Fruit fly (Drosophila melanogaster): ENCODE measurements around the gene Mlc2.

DNA sequence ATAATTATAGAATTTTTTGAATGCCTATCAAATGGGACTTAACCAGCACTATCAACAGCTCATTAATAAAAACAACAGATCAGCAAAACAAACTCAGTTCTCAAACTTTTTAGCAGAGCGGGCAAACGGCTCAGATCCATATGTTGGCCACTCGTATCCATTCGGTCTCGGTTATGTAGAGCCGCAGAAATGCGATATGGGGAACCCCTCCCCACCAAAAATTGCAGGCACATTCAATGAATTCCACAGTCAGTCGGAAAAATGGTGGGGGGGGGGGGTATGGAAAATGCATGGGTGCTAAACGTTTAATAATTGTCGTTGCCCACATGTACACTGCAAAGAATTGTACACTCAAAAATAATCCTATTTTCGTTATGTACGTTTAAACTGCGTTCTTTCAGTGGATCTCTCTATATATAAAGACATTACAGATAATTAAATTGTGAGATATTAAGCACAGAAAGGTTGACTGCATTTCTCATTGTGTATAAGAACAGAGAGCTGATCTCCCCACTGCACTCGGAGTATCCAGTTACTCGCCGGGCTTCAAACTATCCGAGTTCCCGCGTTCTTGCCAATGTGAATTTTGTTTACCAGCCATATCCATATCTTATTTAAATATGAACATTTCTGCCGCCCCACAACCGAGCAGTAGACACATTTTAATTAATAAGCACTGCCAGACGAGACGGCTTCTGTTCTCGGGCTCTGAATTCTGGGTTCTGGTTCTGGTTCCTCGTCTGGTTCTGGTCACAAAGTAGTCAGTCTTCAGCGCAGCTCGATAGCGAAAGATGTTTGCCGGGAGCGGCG lies 22.8 kb downstream of the Mlc2 start, which contains the start of gene CG15529:
- TF ChIP-seq rn (GFP tag; IDR thresholded peaks at IDR 0.05), result peak; percentile 58
- peak; percentile 56; the same call in 1 of the 2 replicates for TF ChIP-seq CG12605 (GFP tag; IDR thresholded peaks at IDR 0.05)
- no peak for TF ChIP-seq CG10348 (GFP tag; IDR thresholded peaks at IDR 0.05)
- TF ChIP-seq EcR (GFP tag; optimal IDR thresholded peaks at IDR 0.05), result no peak
- peak; percentile 90 for TF ChIP-seq CG4496 (GFP tag; IDR thresholded peaks at IDR 0.05)
- peak; percentile 30 for TF ChIP-seq CG13204 (GFP tag; optimal IDR thresholded peaks at IDR 0.05)
- TF ChIP-seq CG32121 (GFP tag; IDR thresholded peaks at IDR 0.05), result peak; percentile 78
- peak; percentile 35 for TF ChIP-seq gl (tag; optimal IDR thresholded peaks at IDR 0.05)
- TF ChIP-seq CG8301 (tag; optimal IDR thresholded peaks at IDR 0.05), result peak; percentile 63
- TF ChIP-seq CG34367 (tag; optimal IDR thresholded peaks at IDR 0.05), result peak; percentile 58
- peak; percentile 3 for TF ChIP-seq D1 (tag; optimal IDR thresholded peaks at IDR 0.05)

Data from whole organism, pupa.